Fruit fly (Drosophila melanogaster) whole organism, wandering third instar larva: Measurements from ENCODE around the gene CG14610.

Experiments used
- CG32264 ChIP-seq: fragments of 200-800 bp; sonication (Bioruptor generic); optimal IDR thresholded peaks from 2 replicates; lab custom pipeline; 2016; ENCODE audit warnings: missing biosample characterization, missing genetic modification characterization
- CG9705 ChIP-seq: fragments of 200-800 bp; sonication (Bioruptor generic); optimal IDR thresholded peaks from 2 replicates; lab custom pipeline; 2018; ENCODE audit warnings: missing biosample characterization, mild to moderate bottlenecking, missing genetic modification characterization
- CrebA ChIP-seq: fragments of 200-800 bp; sonication (Bioruptor generic); optimal IDR thresholded peaks from 2 replicates; lab custom pipeline; 2016; ENCODE audit warnings: missing biosample characterization, mild to moderate bottlenecking, missing genetic modification characterization, borderline replicate concordance
- Dfd ChIP-seq: fragments of >200 bp; optimal IDR thresholded peaks from 2 replicates; lab custom pipeline; 2017; ENCODE audit warnings: missing biosample characterization, missing genetic modification characterization
- Dif ChIP-seq: fragments of 200-275, 200-300 bp; sonication (Bioruptor generic); optimal IDR thresholded peaks from 2 replicates; lab custom pipeline; 2018; ENCODE audit warnings: missing biosample characterization, missing genetic modification characterization; ENCODE audit not compliant: partially characterized antibody
- GATAd ChIP-seq: sonication (Bioruptor generic); optimal IDR thresholded peaks from 2 replicates; lab custom pipeline; 2016; ENCODE audit warnings: missing biosample characterization, missing genetic modification characterization
- HLH106 ChIP-seq: fragments of 200-800 bp; optimal IDR thresholded peaks from 3 replicates; lab custom pipeline; 2019; ENCODE audit warnings: missing biosample characterization, mild to moderate bottlenecking, missing genetic modification characterization, moderate library complexity
- Hnf4 ChIP-seq: fragments of 200-800 bp; sonication (Bioruptor generic); optimal IDR thresholded peaks from 2 replicates; lab custom pipeline; 2016; ENCODE audit warnings: missing biosample characterization, mild to moderate bottlenecking, missing genetic modification characterization
- Hr83 ChIP-seq: fragments of 200-300 bp; sonication (Bioruptor generic); optimal IDR thresholded peaks from 2 replicates; lab custom pipeline; 2016; ENCODE audit warnings: missing biosample characterization, mild to moderate bottlenecking, missing genetic modification characterization, moderate library complexity; ENCODE audit not compliant: poor library complexity, severe bottlenecking
- Jra ChIP-seq: sonication (Bioruptor generic); optimal IDR thresholded peaks from 2 replicates; lab custom pipeline; 2016; ENCODE audit warnings: missing biosample characterization, missing genetic modification characterization
- Mio ChIP-seq: sonication (Bioruptor generic); optimal IDR thresholded peaks from 2 replicates; lab custom pipeline; 2016; ENCODE audit warnings: missing biosample characterization, missing genetic modification characterization
- Myc ChIP-seq: fragments of >200 bp; optimal IDR thresholded peaks from 2 replicates; lab custom pipeline; 2017
- N ChIP-seq: fragments of >200 bp; optimal IDR thresholded peaks from 2 replicates; lab custom pipeline; 2018; ENCODE audit warnings: missing biosample characterization, missing external identifiers, missing genetic modification characterization
- OdsH ChIP-seq: fragments of 200-800 bp; sonication (Bioruptor generic); optimal IDR thresholded peaks from 2 replicates; lab custom pipeline; 2016; ENCODE audit warnings: missing biosample characterization, mild to moderate bottlenecking, missing genetic modification characterization
- Rel ChIP-seq, 2 experiments: fragments of 200-800 bp; sonication (Bioruptor generic) in 1 of 2; optimal IDR thresholded peaks; 2 replicates in 1 of 2; 3 replicates in 1 of 2; lab custom pipeline; 2016 to 2019; ENCODE audit warnings: mild to moderate bottlenecking in 2 of 2, missing biosample characterization in 2 of 2, missing genetic modification characterization in 2 of 2, moderate library complexity in 1 of 2
- Sp1 ChIP-seq: fragments of 200-800 bp; sonication (Bioruptor generic); optimal IDR thresholded peaks from 3 replicates; lab custom pipeline; 2019; ENCODE audit warnings: missing biosample characterization, mild to moderate bottlenecking, missing genetic modification characterization, moderate library complexity
- Vsx2 ChIP-seq: fragments of 200-300, 225-300 bp; sonication (Bioruptor generic); optimal IDR thresholded peaks from 2 replicates; lab custom pipeline; 2018; ENCODE audit warnings: missing biosample characterization, missing genetic modification characterization; ENCODE audit not compliant: partially characterized antibody
- br ChIP-seq: fragments of 200-800 bp; sonication (Bioruptor generic); optimal IDR thresholded peaks from 2 replicates; lab custom pipeline; 2016; ENCODE audit warnings: missing biosample characterization, missing genetic modification characterization
- dl ChIP-seq, 2 experiments: fragments of 175-275, 200-275 bp in 1 of 2; fragments of 200-275 bp in 1 of 2; sonication (Bioruptor generic); optimal IDR thresholded peaks; lab custom pipeline; 2018; ENCODE audit warnings: mild to moderate bottlenecking in 2 of 2, missing biosample characterization in 2 of 2, missing genetic modification characterization in 2 of 2, moderate library complexity in 2 of 2; ENCODE audit not compliant: partially characterized antibody in 2 of 2, insufficient read depth in 1 of 2
- dmrt93B ChIP-seq: fragments of 200-800 bp; sonication (Bioruptor generic); optimal IDR thresholded peaks from 2 replicates; lab custom pipeline; 2018; ENCODE audit warnings: missing biosample characterization, mild to moderate bottlenecking, missing genetic modification characterization
- dsf ChIP-seq: sonication (Bioruptor generic); optimal IDR thresholded peaks from 2 replicates; lab custom pipeline; 2016; ENCODE audit warnings: missing biosample characterization, missing genetic modification characterization, borderline replicate concordance
- ey ChIP-seq: fragments of 200-800 bp; sonication (Bioruptor generic); optimal IDR thresholded peaks from 2 replicates; lab custom pipeline; 2016; ENCODE audit warnings: missing biosample characterization, missing genetic modification characterization
- foxo ChIP-seq, 2 experiments: fragments of 200-800 bp; sonication (Bioruptor generic); optimal IDR thresholded peaks; 2 replicates in 1 of 2; 3 replicates in 1 of 2; lab custom pipeline; 2016 to 2017; ENCODE audit warnings: missing biosample characterization in 2 of 2, missing genetic modification characterization in 2 of 2
- fru ChIP-seq: fragments of 200-800 bp; sonication (Bioruptor generic); optimal IDR thresholded peaks from 3 replicates; lab custom pipeline; 2016; ENCODE audit warnings: missing biosample characterization, mild to moderate bottlenecking, missing genetic modification characterization
- h ChIP-seq: fragments of 200-800 bp; sonication (Bioruptor generic); optimal IDR thresholded peaks from 3 replicates; lab custom pipeline; 2016; ENCODE audit warnings: missing biosample characterization, mild to moderate bottlenecking, missing genetic modification characterization
- pan ChIP-seq: fragments of >200 bp; optimal IDR thresholded peaks from 2 replicates; lab custom pipeline; 2017
- psq ChIP-seq: fragments of 200-800 bp; sonication (Bioruptor generic); optimal IDR thresholded peaks from 3 replicates; lab custom pipeline; 2017; ENCODE audit warnings: missing biosample characterization, mild to moderate bottlenecking, missing genetic modification characterization, moderate library complexity
- rgr ChIP-seq: fragments of 200-800 bp; sonication (Bioruptor generic); optimal IDR thresholded peaks from 3 replicates; lab custom pipeline; 2016; ENCODE audit warnings: missing biosample characterization, mild to moderate bottlenecking, missing genetic modification characterization
- sage ChIP-seq: fragments of 200-800 bp; sonication (Bioruptor generic); optimal IDR thresholded peaks from 2 replicates; lab custom pipeline; 2016; ENCODE audit warnings: missing biosample characterization, mild to moderate bottlenecking, missing genetic modification characterization
- sv ChIP-seq: fragments of 200-800 bp; sonication (Bioruptor generic); optimal IDR thresholded peaks from 3 replicates; lab custom pipeline; 2016; ENCODE audit warnings: missing biosample characterization, missing genetic modification characterization
- tai ChIP-seq: sonication (Bioruptor generic); optimal IDR thresholded peaks from 2 replicates; lab custom pipeline; 2016; ENCODE audit warnings: missing biosample characterization, missing genetic modification characterization
- woc ChIP-seq: sonication (Bioruptor generic); optimal IDR thresholded peaks from 2 replicates; lab custom pipeline; 2016; ENCODE audit warnings: missing biosample characterization, mild to moderate bottlenecking, missing genetic modification characterization

The CG14610 gene

dm6 chr3R:7162356-7163289 is 18.5 kb upstream of the CG14610 start, which contains the start of gene sas:
TSS of gene sas (plus strand) at chr3R:7162808.
- TF ChIP-seq Vsx2 (GFP tag; lab: Kevin White, UChicago) = peak; percentile 69
- TF ChIP-seq Sp1 (GFP tag; lab: Kevin White, UChicago) = peak; percentile 22
- TF ChIP-seq CrebA (GFP tag; lab: Kevin White, UChicago) = peak; percentile 62
- no peak for TF ChIP-seq OdsH (GFP tag; lab: Kevin White, UChicago)
- TF ChIP-seq dmrt93B (GFP tag; lab: Kevin White, UChicago) = no peak
- TF ChIP-seq dl (GFP tag; optimal IDR thresholded peaks at IDR 0.05; lab: Kevin White, UChicago; ENCODE audit: insufficient read depth in 1 of 2, partially characterized antibody in 2 of 2) = peak in 1 of 2 experiments; percentile 58
- TF ChIP-seq h (GFP tag; lab: Kevin White, UChicago) = peak; percentile 2
- peak; percentile 32 for TF ChIP-seq Dif
- TF ChIP-seq br = peak; percentile 9
- peak; percentile 18 for TF ChIP-seq fru (GFP tag; lab: Kevin White, UChicago)
- no peak for TF ChIP-seq Rel (GFP tag; optimal IDR thresholded peaks at IDR 0.05; lab: Kevin White, UChicago)
- TF ChIP-seq Rel (tag; optimal IDR thresholded peaks at IDR 0.05; lab: Kevin White, UChicago) = peak; percentile 13
- TF ChIP-seq Dfd (GFP tag; lab: Kevin White, UChicago) = no peak
- TF ChIP-seq, all 38 proteins: peak for 9

- TF ChIP-seq rgr (GFP tag; lab: Kevin White, UChicago) (no peak), OdsH (GFP tag; lab: Kevin White, UChicago) (no peak), br (no peak), Sp1 (GFP tag; lab: Kevin White, UChicago) (no peak), sage (GFP tag; lab: Kevin White, UChicago) (no peak), sv (GFP tag; lab: Kevin White, UChicago) (no peak), Hnf4 (GFP tag; lab: Kevin White, UChicago) (no peak), dsf (GFP tag; lab: Kevin White, UChicago) (no peak)
These were observed 15.5 kb upstream of the CG14610 start for dm6 chr3R:7159615-7160014.

dm6 chr3R:7157102-7157501 is 13.0 kb upstream of the CG14610 start:
- no peak for TF ChIP-seq Jra (GFP tag; lab: Kevin White, UChicago)
- TF ChIP-seq CG32264 (GFP tag; lab: Kevin White, UChicago) = no peak
- no peak for TF ChIP-seq foxo (GFP tag; optimal IDR thresholded peaks at IDR 0.05; lab: Kevin White, UChicago)
- no peak for TF ChIP-seq fru (GFP tag; lab: Kevin White, UChicago)
- TF ChIP-seq dmrt93B (GFP tag; lab: Kevin White, UChicago) = no peak
- TF ChIP-seq dl (GFP tag; optimal IDR thresholded peaks at IDR 0.05; lab: Kevin White, UChicago; ENCODE audit: insufficient read depth in 1 of 2, partially characterized antibody in 2 of 2) = no peak
- TF ChIP-seq Hnf4 (GFP tag; lab: Kevin White, UChicago) = no peak
- TF ChIP-seq h (GFP tag; lab: Kevin White, UChicago) = no peak

dm6 chr3R:7154586-7155357 is 10.7 kb upstream of the CG14610 start, which contains the start of gene MAGE:
TSS of gene MAGE (minus strand) at chr3R:7155180.
- TF ChIP-seq Vsx2 (GFP tag; lab: Kevin White, UChicago) (peak; percentile 22), sage (GFP tag; lab: Kevin White, UChicago) (no peak), pan (lab: Kevin White, UChicago) (no peak), Myc (no peak)

- TF ChIP-seq Jra (GFP tag; lab: Kevin White, UChicago) (no peak), dl (GFP tag; optimal IDR thresholded peaks at IDR 0.05; lab: Kevin White, UChicago; ENCODE audit: insufficient read depth in 1 of 2, partially characterized antibody in 2 of 2) (no peak), woc (GFP tag; lab: Kevin White, UChicago) (no peak), HLH106 (tag; lab: Kevin White, UChicago) (peak; percentile 77), h (GFP tag; lab: Kevin White, UChicago) (no peak), tai (no peak), CG9705 (peak; percentile 33), ey (GFP tag; lab: Kevin White, UChicago) (peak; percentile 55), N (GFP tag; lab: Kevin White, UChicago) (no peak), Myc (peak; percentile 15), GATAd (peak; percentile 60), Rel (GFP tag; optimal IDR thresholded peaks at IDR 0.05; lab: Kevin White, UChicago) (no peak), Rel (tag; optimal IDR thresholded peaks at IDR 0.05; lab: Kevin White, UChicago) (peak; percentile 13), Mio (GFP tag; lab: Kevin White, UChicago) (no peak), Hr83 (peak; percentile 23), fru (GFP tag; lab: Kevin White, UChicago) (no peak), psq (GFP tag; lab: Kevin White, UChicago) (peak; percentile 46), dsf (GFP tag; lab: Kevin White, UChicago) (peak; percentile 33), pan (lab: Kevin White, UChicago) (no peak), OdsH (GFP tag; lab: Kevin White, UChicago) (peak; percentile 52), Sp1 (GFP tag; lab: Kevin White, UChicago) (peak; percentile 51)
These were observed 6.7 kb upstream of the CG14610 start, which contains the start of the genes gfzf and Sas-4 for dm6 chr3R:7150544-7151406. TSS of gene gfzf (minus strand) at chr3R:7150968. TSS of gene Sas-4 (plus strand) at chr3R:7151367.
